Worm (Caenorhabditis elegans): Measurements from ENCODE around the gene eif-3.B.

DNA sequence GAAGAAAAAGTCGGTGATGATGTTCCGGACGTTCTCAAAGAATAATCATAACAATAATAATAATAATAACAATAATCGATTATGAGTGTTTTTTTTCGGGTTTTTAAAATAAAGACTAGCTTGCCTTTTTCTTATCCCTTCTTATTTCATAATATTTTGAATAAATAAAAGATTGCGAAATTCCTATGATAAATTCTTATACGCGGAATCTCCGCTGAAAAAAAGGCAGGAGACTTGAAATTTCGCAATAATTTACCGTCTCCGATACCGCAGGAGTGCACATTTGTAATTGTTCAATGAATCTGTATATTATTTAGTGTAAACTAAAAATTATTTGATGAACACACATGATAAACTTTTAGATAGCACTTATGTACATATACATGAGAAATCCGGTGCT, 2.7 kb upstream of the eif-3.B start:
- no peak for TF ChIP-seq skn-1 (tag; optimal IDR thresholded peaks at IDR 0.05)
- TF ChIP-seq lsy-2 (tag; optimal IDR thresholded peaks at IDR 0.05) = no peak
- TF ChIP-seq lin-39 (tag; optimal IDR thresholded peaks at IDR 0.05) = no peak
- no peak for TF ChIP-seq fkh-10 (GFP tag; optimal IDR thresholded peaks at IDR 0.05)
- no peak for TF ChIP-seq mab-9 (GFP tag; IDR thresholded peaks at IDR 0.05)
- no peak for TF ChIP-seq xbp-1 (tag; optimal IDR thresholded peaks at IDR 0.05)
- no peak for TF ChIP-seq snpc-4 (tag; optimal IDR thresholded peaks at IDR 0.05)
- TF ChIP-seq nhr-237 (tag; optimal IDR thresholded peaks at IDR 0.05) = no peak
- no peak for TF ChIP-seq zag-1 (tag; optimal IDR thresholded peaks at IDR 0.05)
- TF ChIP-seq ama-1 (optimal IDR thresholded peaks at IDR 0.05) = no peak
- no peak for TF ChIP-seq ces-1 (GFP tag; optimal IDR thresholded peaks at IDR 0.05)
